Worm (Caenorhabditis elegans) whole organism, young adult: Measurements from ENCODE around the gene cdc-48.2.
A peak's percentile ranks its signal among the peaks of the same experiment; 100 is the strongest.

Experiments used
- B0261.1 ChIP-seq: sonication (generic microtip); optimal IDR thresholded peaks from 2 replicates; lab custom pipeline; 2016; ENCODE audit warnings: mild to moderate bottlenecking, missing genetic modification characterization, moderate library complexity, missing compliant biosample characterization
- B0336.3 ChIP-seq: fragments of 200-800 bp; sonication (Bioruptor generic); IDR thresholded peaks from 2 replicates; pipeline ENCODE4 v1.3.6; 2022; ENCODE audit warnings: missing genetic modification characterization, missing compliant biosample characterization
- C06A6.2 ChIP-seq: fragments of 200-800 bp; sonication (Bioruptor generic); conservative IDR thresholded peaks from 2 replicates; pipeline ENCODE4 v1.3.6; 2022; ENCODE audit warnings: missing genetic modification characterization, missing compliant biosample characterization
- F22D6.2 ChIP-seq: sonication (generic microtip); optimal IDR thresholded peaks from 2 replicates; lab custom pipeline; 2016; ENCODE audit warnings: mild to moderate bottlenecking, missing genetic modification characterization, missing compliant biosample characterization
- F23B12.7 ChIP-seq: sonication (generic microtip); optimal IDR thresholded peaks from 2 replicates; lab custom pipeline; 2017; ENCODE audit warnings: missing genetic modification characterization, mild to moderate bottlenecking, missing compliant biosample characterization, antibody characterized with exemption, moderate library complexity; ENCODE audit not compliant: insufficient read depth
- F33H1.4 ChIP-seq: fragments of 200-800 bp; sonication (Bioruptor generic); IDR thresholded peaks from 2 replicates; pipeline ENCODE4 v1.3.6; 2022; ENCODE audit warnings: missing genetic modification reagents, missing genetic modification characterization, missing compliant biosample characterization
- F52B5.7 ChIP-seq: sonication (generic microtip); optimal IDR thresholded peaks from 2 replicates; lab custom pipeline; 2016; ENCODE audit warnings: mild to moderate bottlenecking, missing genetic modification characterization, missing compliant biosample characterization
- Y79H2A.3 ChIP-seq: fragments of 200-800 bp; sonication (Bioruptor generic); conservative IDR thresholded peaks from 2 replicates; pipeline ENCODE4 v1.3.6; 2022; ENCODE audit warnings: missing genetic modification reagents, missing genetic modification characterization, missing compliant biosample characterization
- aptf-2 ChIP-seq: fragments of 200-800 bp; sonication (Bioruptor generic); conservative IDR thresholded peaks from 2 replicates; pipeline ENCODE4 v1.3.6; 2022; ENCODE audit warnings: missing genetic modification reagents, missing genetic modification characterization, missing compliant biosample characterization
- aptf-3 ChIP-seq: fragments of 200-800 bp; sonication (Bioruptor generic); IDR thresholded peaks from 2 replicates; pipeline ENCODE4 v1.3.6; 2022; ENCODE audit warnings: missing genetic modification characterization, missing compliant biosample characterization
- attf-3 ChIP-seq: fragments of 200-800 bp; sonication (Bioruptor generic); conservative IDR thresholded peaks from 2 replicates; pipeline ENCODE4 v1.3.6; 2022; ENCODE audit warnings: missing genetic modification reagents, missing genetic modification characterization, missing compliant biosample characterization
- attf-5 ChIP-seq: fragments of 200-800 bp; sonication (Bioruptor generic); optimal IDR thresholded peaks from 2 replicates; lab custom pipeline; 2018; ENCODE audit warnings: mild to moderate bottlenecking, missing genetic modification characterization, missing compliant biosample characterization
- ccch-3 ChIP-seq: fragments of 200-800 bp; sonication (Bioruptor generic); optimal IDR thresholded peaks from 2 replicates; lab custom pipeline; 2018; ENCODE audit warnings: mild to moderate bottlenecking, missing genetic modification characterization, missing compliant biosample characterization
- ceh-58 ChIP-seq: fragments of 200-800 bp; sonication (Bioruptor generic); IDR thresholded peaks from 2 replicates; pipeline ENCODE4 v1.3.6; 2022; ENCODE audit warnings: missing genetic modification characterization, missing compliant biosample characterization
- dpl-1 ChIP-seq: fragments of 150-350 bp; optimal IDR thresholded peaks from 2 replicates; lab custom pipeline; 2014; ENCODE audit warnings: missing biosample characterization, missing genetic modification reagents, missing genetic modification characterization
- efl-1 ChIP-seq: fragments of 150-350 bp; optimal IDR thresholded peaks from 2 replicates; lab custom pipeline; 2014; ENCODE audit warnings: missing biosample characterization, missing genetic modification reagents, missing genetic modification characterization
- ets-4 ChIP-seq: fragments of 200-800 bp; sonication (Bioruptor generic); optimal IDR thresholded peaks from 2 replicates; lab custom pipeline; 2018; ENCODE audit warnings: mild to moderate bottlenecking, missing genetic modification characterization, missing compliant biosample characterization
- fkh-3 ChIP-seq: sonication (generic microtip); optimal IDR thresholded peaks from 2 replicates; lab custom pipeline; 2016; ENCODE audit warnings: mild to moderate bottlenecking, missing genetic modification characterization, missing compliant biosample characterization
- gei-17 ChIP-seq: fragments of 200-800 bp; sonication (Bioruptor generic); optimal IDR thresholded peaks from 2 replicates; lab custom pipeline; 2018; ENCODE audit warnings: mild to moderate bottlenecking, missing genetic modification characterization, missing compliant biosample characterization
- hrde-1 ChIP-seq: sonication (generic microtip); optimal IDR thresholded peaks from 2 replicates; lab custom pipeline; 2016; ENCODE audit warnings: missing genetic modification characterization, mild to moderate bottlenecking, missing compliant biosample characterization, moderate library complexity, missing genotype, missing genetic modification reagents, borderline replicate concordance
- hsf-1 ChIP-seq: fragments of 200-800 bp; sonication (Bioruptor generic); IDR thresholded peaks from 2 replicates; pipeline ENCODE4 v1.3.6; 2022; ENCODE audit warnings: missing genetic modification reagents, missing genetic modification characterization, missing compliant biosample characterization
- lag-1 ChIP-seq: fragments of 200-800 bp; sonication (Bioruptor generic); IDR thresholded peaks from 2 replicates; pipeline ENCODE4 v1.3.6; 2022; ENCODE audit warnings: missing genetic modification reagents, missing genetic modification characterization, missing compliant biosample characterization
- lin-54 ChIP-seq: fragments of 200-800 bp; sonication (Bioruptor generic); optimal IDR thresholded peaks from 2 replicates; lab custom pipeline; 2018; ENCODE audit warnings: mild to moderate bottlenecking, missing genetic modification characterization, missing compliant biosample characterization
- lir-1 ChIP-seq: fragments of 200-800 bp; sonication (Bioruptor generic); conservative IDR thresholded peaks from 2 replicates; pipeline ENCODE4 v1.3.6; 2022; ENCODE audit warnings: missing genetic modification reagents, missing genetic modification characterization, missing compliant biosample characterization
- lsl-1 ChIP-seq: fragments of 200-800 bp; sonication (Bioruptor generic); optimal IDR thresholded peaks from 2 replicates; lab custom pipeline; 2018; ENCODE audit warnings: mild to moderate bottlenecking, missing genetic modification characterization, moderate library complexity, missing compliant biosample characterization
- madf-10 ChIP-seq: sonication (generic microtip); optimal IDR thresholded peaks from 2 replicates; lab custom pipeline; 2016; ENCODE audit warnings: mild to moderate bottlenecking, missing genetic modification characterization, missing compliant biosample characterization
- madf-6 ChIP-seq: fragments of 200-800 bp; sonication (Bioruptor generic); IDR thresholded peaks from 2 replicates; pipeline ENCODE4 v1.3.6; 2022; ENCODE audit warnings: missing genetic modification reagents, missing genetic modification characterization, missing compliant biosample characterization
- mcd-1 ChIP-seq: fragments of 200-800 bp; sonication (Bioruptor generic); IDR thresholded peaks from 2 replicates; pipeline ENCODE4 v1.3.6; 2022; ENCODE audit warnings: missing genetic modification reagents, missing genetic modification characterization, missing compliant biosample characterization
- mel-28 ChIP-seq: sonication (generic microtip); optimal IDR thresholded peaks from 2 replicates; lab custom pipeline; 2016; ENCODE audit warnings: borderline replicate concordance, mild to moderate bottlenecking, missing genetic modification characterization, missing compliant biosample characterization
- nfya-1 ChIP-seq: sonication (generic microtip); optimal IDR thresholded peaks from 2 replicates; lab custom pipeline; 2017; ENCODE audit warnings: antibody characterized with exemption, missing compliant biosample characterization, missing genetic modification characterization, borderline replicate concordance; ENCODE audit not compliant: insufficient read depth
- nhr-179 ChIP-seq: sonication (generic microtip); optimal IDR thresholded peaks from 2 replicates; lab custom pipeline; 2016; ENCODE audit warnings: mild to moderate bottlenecking, missing genetic modification characterization, missing compliant biosample characterization
- nhr-80 ChIP-seq: sonication (generic microtip); optimal IDR thresholded peaks from 2 replicates; lab custom pipeline; 2016; ENCODE audit warnings: missing genetic modification characterization, missing compliant biosample characterization
- rcor-1 ChIP-seq: fragments of 200-800 bp; sonication (Bioruptor generic); IDR thresholded peaks from 2 replicates; pipeline ENCODE4 v1.3.6; 2022; ENCODE audit warnings: missing genetic modification reagents, missing genetic modification characterization, missing compliant biosample characterization
- somi-1 ChIP-seq: fragments of 200-800 bp; sonication (Bioruptor generic); optimal IDR thresholded peaks from 2 replicates; lab custom pipeline; 2018; ENCODE audit warnings: mild to moderate bottlenecking, missing genetic modification characterization, missing compliant biosample characterization
- sptf-2 ChIP-seq: fragments of 200-800 bp; sonication (Bioruptor generic); optimal IDR thresholded peaks from 2 replicates; lab custom pipeline; 2018; ENCODE audit warnings: mild to moderate bottlenecking, missing genetic modification characterization, missing compliant biosample characterization
- tbx-9 ChIP-seq: sonication (generic microtip); optimal IDR thresholded peaks from 2 replicates; lab custom pipeline; 2016; ENCODE audit warnings: borderline replicate concordance, missing genetic modification characterization, inconsistent platforms, missing compliant biosample characterization
- unc-130 ChIP-seq: sonication (generic microtip); optimal IDR thresholded peaks from 2 replicates; lab custom pipeline; 2016; ENCODE audit warnings: missing genetic modification reagents, missing genetic modification characterization, missing compliant biosample characterization
- ztf-18 ChIP-seq: sonication (generic microtip); optimal IDR thresholded peaks from 2 replicates; lab custom pipeline; 2016; ENCODE audit warnings: missing genotype, mild to moderate bottlenecking, missing genetic modification characterization, missing compliant biosample characterization
- ztf-3 ChIP-seq: fragments of 200-800 bp; sonication (Bioruptor generic); optimal IDR thresholded peaks from 2 replicates; lab custom pipeline; 2018; ENCODE audit warnings: mild to moderate bottlenecking, missing genetic modification characterization, missing compliant biosample characterization

The cdc-48.2 gene

ce11 chrII:8162120-8162648 lies 23.9 kb downstream of the cdc-48.2 start, which contains the start of the genes emb-27 and rrf-3:
TSS of gene emb-27 (minus strand) at chrII:8162170.
TSS of gene rrf-3 (plus strand) at chrII:8162465.
- TF ChIP-seq mcd-1, result peak; percentile 76
- no peak for TF ChIP-seq somi-1
- TF ChIP-seq unc-130 (GFP tag; lab: Kevin White, UChicago), result no peak
- TF ChIP-seq mel-28 (tag; lab: Kevin White, UChicago), result no peak
- TF ChIP-seq attf-5 (GFP tag; lab: Kevin White, UChicago), result peak; percentile 83
- TF ChIP-seq hrde-1 (tag; lab: Kevin White, UChicago), result no peak
- no peak for TF ChIP-seq fkh-3 (tag; lab: Kevin White, UChicago)
- TF ChIP-seq rcor-1 (GFP tag; lab: Robert Waterston, UW), result no peak
- peak; percentile 88 for TF ChIP-seq attf-3 (GFP tag; lab: Robert Waterston, UW)
- TF ChIP-seq ceh-58 (GFP tag; lab: Robert Waterston, UW), result no peak
- TF ChIP-seq hsf-1 (GFP tag; lab: Robert Waterston, UW), result no peak
- TF ChIP-seq F33H1.4 (GFP tag; lab: Robert Waterston, UW), result peak; percentile 35; the same call in 1 of the 2 replicates
- no peak for TF ChIP-seq tbx-9 (tag; lab: Kevin White, UChicago)
- TF ChIP-seq lir-1, result no peak
- no peak for TF ChIP-seq madf-10 (tag; lab: Kevin White, UChicago)
- TF ChIP-seq F52B5.7 (tag; lab: Kevin White, UChicago), result no peak
- peak; percentile 83 for TF ChIP-seq efl-1 (GFP tag; lab: Kevin White, UChicago)
- no peak for TF ChIP-seq gei-17
- no peak for TF ChIP-seq nhr-179 (tag; lab: Kevin White, UChicago)
- TF ChIP-seq aptf-3 (GFP tag; lab: Robert Waterston, UW), result no peak
- peak; percentile 51 for TF ChIP-seq dpl-1
- TF ChIP-seq ztf-18 (tag; lab: Kevin White, UChicago), result peak; percentile 12
- TF ChIP-seq sptf-2, result no peak
- no peak for TF ChIP-seq ets-4 (GFP tag; lab: Kevin White, UChicago)
- TF ChIP-seq lin-54 (GFP tag; lab: Kevin White, UChicago), result peak; percentile 51
- TF ChIP-seq ccch-3, result no peak
- TF ChIP-seq C06A6.2 (GFP tag; lab: Robert Waterston, UW), result no peak
- no peak for TF ChIP-seq F23B12.7 (tag; lab: Kevin White, UChicago)
- TF ChIP-seq aptf-2, result no peak
- no peak for TF ChIP-seq nfya-1 (tag; lab: Kevin White, UChicago)
- TF ChIP-seq lag-1 (GFP tag; lab: Robert Waterston, UW), result no peak
- no peak for TF ChIP-seq ztf-3 (GFP tag; lab: Kevin White, UChicago)
- TF ChIP-seq F22D6.2 (tag; lab: Kevin White, UChicago), result no peak
- peak; percentile 26 for TF ChIP-seq lsl-1
- peak; percentile 48 for TF ChIP-seq madf-6 (GFP tag; lab: Robert Waterston, UW)

ce11 chrII:8169283-8169682 lies 31.0 kb downstream of the cdc-48.2 start, which contains the start of gene T05C12.15:
TSS of gene T05C12.15 (plus strand) at chrII:8169583.
- no peak for TF ChIP-seq Y79H2A.3 (GFP tag; lab: Robert Waterston, UW)
- no peak for TF ChIP-seq B0336.3 (GFP tag; lab: Robert Waterston, UW)
- TF ChIP-seq B0261.1, result no peak
- no peak for TF ChIP-seq nhr-80 (tag; lab: Kevin White, UChicago)
- TF ChIP-seq, all 124 proteins: peak for 0
